Worm (Caenorhabditis elegans): ENCODE results near the gene pqe-1.

pqe-1 gene

ce11 chrIII:5286205-5286604 is 24.8 kb upstream of the pqe-1 start, which contains the start of gene ZC395.11:
Gene ZC395.11 (minus strand): TSS chrIII:5286305.
- TF ChIP-seq egl-5 (tag; optimal IDR thresholded peaks at IDR 0.05) (no peak), daf-12 (tag; optimal IDR thresholded peaks at IDR 0.05) (no peak), pqm-1 (tag; optimal IDR thresholded peaks at IDR 0.05) (no peak)

DNA sequence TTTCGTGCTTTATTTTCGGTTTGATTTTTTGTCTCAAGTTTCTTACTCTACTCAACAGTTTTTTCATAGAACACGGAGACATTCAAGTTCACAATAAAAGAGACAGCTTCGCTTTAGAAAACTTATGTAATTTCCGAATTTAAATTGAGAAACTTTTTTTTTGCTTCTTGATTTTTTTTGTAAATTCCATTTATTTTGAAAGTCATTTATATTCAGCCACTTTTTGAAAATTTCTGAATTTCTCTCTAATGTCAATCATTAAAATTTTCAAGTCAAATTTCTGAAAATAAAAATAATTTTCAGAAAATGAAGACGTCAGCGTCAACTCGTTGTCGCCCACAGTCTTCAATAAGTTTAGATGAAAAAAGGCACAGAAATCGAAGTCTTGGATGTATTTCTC is 23.2 kb upstream of the pqe-1 start, which contains the start of gene T15B12.1:
Gene T15B12.1, plus strand, starts transcription at position 301 of the 400 bp plus-strand sequence.
- TF ChIP-seq nfya-1 (tag; optimal IDR thresholded peaks at IDR 0.05; ENCODE audit: insufficient read depth) (no peak), fkh-10 (GFP tag; optimal IDR thresholded peaks at IDR 0.05) (no peak), ceh-28 (tag; optimal IDR thresholded peaks at IDR 0.05) (no peak), mdl-1 (tag; optimal IDR thresholded peaks at IDR 0.05) (no peak)

DNA sequence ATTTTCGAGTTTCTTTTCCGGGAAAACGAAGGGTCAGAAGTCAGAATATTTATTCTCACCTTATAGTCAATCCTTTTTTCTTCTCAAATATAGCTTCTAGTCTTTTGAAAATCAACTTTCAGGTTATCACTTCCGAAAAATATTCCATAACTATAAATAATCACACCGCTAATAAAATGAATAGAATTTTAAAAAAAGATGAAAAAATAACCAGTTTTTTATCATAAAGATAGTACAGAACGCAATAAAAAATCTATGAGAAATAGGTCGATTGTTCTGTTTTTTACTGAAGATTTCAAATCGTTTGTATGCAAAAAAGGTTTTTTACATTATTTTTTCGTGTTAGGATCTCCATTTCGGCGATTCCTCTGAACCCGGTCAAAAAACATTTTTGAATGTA is 20.8 kb upstream of the pqe-1 start:
- TF ChIP-seq egl-5 (tag; optimal IDR thresholded peaks at IDR 0.05) (no peak), ceh-16 (tag; optimal IDR thresholded peaks at IDR 0.05) (no peak), ceh-9 (tag; optimal IDR thresholded peaks at IDR 0.05) (no peak), pha-4 (tag; optimal IDR thresholded peaks at IDR 0.05) (no peak), pqm-1 (tag; optimal IDR thresholded peaks at IDR 0.05) (no peak), mml-1 (tag; optimal IDR thresholded peaks at IDR 0.05) (no peak), skn-1 (tag; optimal IDR thresholded peaks at IDR 0.05) (no peak)

ce11 chrIII:5291281-5291680 is 19.8 kb upstream of the pqe-1 start:
- TF ChIP-seq pqm-1 (tag; optimal IDR thresholded peaks at IDR 0.05) (peak; percentile 77), egl-5 (tag; optimal IDR thresholded peaks at IDR 0.05) (no peak), nhr-43 (tag; optimal IDR thresholded peaks at IDR 0.05; ENCODE audit: poor library complexity, severe bottlenecking) (no peak), elt-2 (tag; optimal IDR thresholded peaks at IDR 0.05) (peak; percentile 89)

ce11 chrIII:5294281-5294680 is 16.8 kb upstream of the pqe-1 start:
- no peak for TF ChIP-seq ZK546.5 (tag; optimal IDR thresholded peaks at IDR 0.05)
- TF ChIP-seq fos-1 (tag; optimal IDR thresholded peaks at IDR 0.05): no peak
- no peak for TF ChIP-seq nhr-11 (tag; optimal IDR thresholded peaks at IDR 0.05)
- no peak for TF ChIP-seq mml-1 (tag; optimal IDR thresholded peaks at IDR 0.05)
- TF ChIP-seq nhr-43 (tag; optimal IDR thresholded peaks at IDR 0.05; ENCODE audit: poor library complexity, severe bottlenecking): no peak
- TF ChIP-seq aly-2 (tag; optimal IDR thresholded peaks at IDR 0.05): no peak
- no peak for TF ChIP-seq zag-1 (tag; optimal IDR thresholded peaks at IDR 0.05)
- TF ChIP-seq ceh-9 (tag; optimal IDR thresholded peaks at IDR 0.05): no peak
- TF ChIP-seq ama-1 (optimal IDR thresholded peaks at IDR 0.05): no peak
- no peak for TF ChIP-seq fkh-2 (tag; optimal IDR thresholded peaks at IDR 0.05)
- TF ChIP-seq hmg-11 (tag; optimal IDR thresholded peaks at IDR 0.05): no peak
- TF ChIP-seq elt-1 (tag; optimal IDR thresholded peaks at IDR 0.05): no peak
- TF ChIP-seq nhr-25 (tag; optimal IDR thresholded peaks at IDR 0.05): no peak
- TF ChIP-seq jun-1 (tag; optimal IDR thresholded peaks at IDR 0.05): no peak
- TF ChIP-seq nhr-77 (tag; optimal IDR thresholded peaks at IDR 0.05): no peak
- TF ChIP-seq nhr-23 (tag; optimal IDR thresholded peaks at IDR 0.05): no peak
- no peak for TF ChIP-seq ceh-28 (tag; optimal IDR thresholded peaks at IDR 0.05)

ce11 chrIII:5294867-5295266 is 16.2 kb upstream of the pqe-1 start:
- TF ChIP-seq hmg-11 (tag; optimal IDR thresholded peaks at IDR 0.05) (peak; percentile 33), snpc-4 (tag; optimal IDR thresholded peaks at IDR 0.05) (no peak), tbx-2 (tag; optimal IDR thresholded peaks at IDR 0.05) (peak; percentile 40), lin-39 (tag; optimal IDR thresholded peaks at IDR 0.05) (peak; percentile 46), ztf-4 (tag; optimal IDR thresholded peaks at IDR 0.05) (no peak), lsy-12 (tag; optimal IDR thresholded peaks at IDR 0.05) (peak; percentile 61), pha-4 (tag; optimal IDR thresholded peaks at IDR 0.05) (peak; percentile 47), pqm-1 (tag; optimal IDR thresholded peaks at IDR 0.05) (peak; percentile 9), nhr-237 (tag; optimal IDR thresholded peaks at IDR 0.05) (no peak), nfya-1 (tag; optimal IDR thresholded peaks at IDR 0.05; ENCODE audit: insufficient read depth) (peak; percentile 53), egl-5 (tag; optimal IDR thresholded peaks at IDR 0.05) (peak; percentile 6), ama-1 (optimal IDR thresholded peaks at IDR 0.05) (peak; percentile 25), nhr-67 (tag; optimal IDR thresholded peaks at IDR 0.05) (no peak), lin-15B (tag; optimal IDR thresholded peaks at IDR 0.05) (peak; percentile 26), ztf-11 (tag; optimal IDR thresholded peaks at IDR 0.05) (no peak), elt-2 (tag; optimal IDR thresholded peaks at IDR 0.05) (peak; percentile 36), nhr-43 (tag; optimal IDR thresholded peaks at IDR 0.05; ENCODE audit: poor library complexity, severe bottlenecking) (peak; percentile 14)

Data from whole organism, L3 larva.